Fruit fly (Drosophila melanogaster) S2 (cell line): Measurements from ENCODE around the gene pb.

Experiments used
- CG8478 ChIP-seq: fragments of >200 bp; optimal IDR thresholded peaks from 2 replicates; lab custom pipeline; 2018
- CTCF ChIP-seq, 2 experiments: fragments of >200 bp; optimal IDR thresholded peaks; 2 replicates each; lab custom pipeline; 2018

dm6 chr3R:6741983-6742382, at the start of gene pb:
- TF ChIP-seq CTCF (optimal IDR thresholded peaks at IDR 0.05; lab: Kevin White, UChicago) (no peak), CG8478 (lab: Kevin White, UChicago) (no peak)
